Worm (Caenorhabditis elegans) whole organism, late embryonic: ENCODE measurements around the gene cyp-33C2.

Experiments
- C38D4.7 ChIP-seq: fragments of 200-800 bp; sonication (Bioruptor generic); optimal IDR thresholded peaks from 2 replicates; lab custom pipeline; 2018; ENCODE audit warnings: mild to moderate bottlenecking, missing genetic modification characterization, moderate library complexity, missing compliant biosample characterization
- F13H6.1 ChIP-seq: sonication (generic microtip); optimal IDR thresholded peaks from 2 replicates; lab custom pipeline; 2016; ENCODE audit warnings: missing genetic modification characterization, missing compliant biosample characterization
- Y22D7AL.16 ChIP-seq: sonication (generic microtip); optimal IDR thresholded peaks from 2 replicates; lab custom pipeline; 2016; ENCODE audit warnings: missing genetic modification characterization, missing compliant biosample characterization
- ama-1 ChIP-seq: fragments of 150-350 bp; optimal IDR thresholded peaks from 2 replicates; lab custom pipeline; 2014
- ceh-14 ChIP-seq: sonication (generic microtip); optimal IDR thresholded peaks from 2 replicates; lab custom pipeline; 2016; ENCODE audit warnings: missing genotype, missing genetic modification characterization, missing compliant biosample characterization
- ceh-2 ChIP-seq: sonication (generic microtip); optimal IDR thresholded peaks from 2 replicates; lab custom pipeline; 2016; ENCODE audit warnings: missing genotype, missing genetic modification characterization, missing compliant biosample characterization
- ceh-24 ChIP-seq: sonication (generic microtip); optimal IDR thresholded peaks from 2 replicates; lab custom pipeline; 2016; ENCODE audit warnings: mild to moderate bottlenecking, missing genetic modification characterization, missing compliant biosample characterization
- ceh-30 ChIP-seq: fragments of 150-350 bp; optimal IDR thresholded peaks from 2 replicates; lab custom pipeline; 2014; ENCODE audit warnings: missing biosample characterization, missing genetic modification characterization
- ceh-31 ChIP-seq: sonication (generic microtip); optimal IDR thresholded peaks from 2 replicates; lab custom pipeline; 2016; ENCODE audit warnings: missing genetic modification characterization, missing compliant biosample characterization
- ceh-48 ChIP-seq: sonication (generic microtip); optimal IDR thresholded peaks from 2 replicates; lab custom pipeline; 2016; ENCODE audit warnings: missing genetic modification characterization, inconsistent platforms, missing compliant biosample characterization
- ceh-6 ChIP-seq: fragments of 200-800 bp; sonication (Bioruptor generic); optimal IDR thresholded peaks from 2 replicates; lab custom pipeline; 2018; ENCODE audit warnings: mild to moderate bottlenecking, missing genetic modification characterization, missing compliant biosample characterization
- ceh-9 ChIP-seq: sonication (generic microtip); optimal IDR thresholded peaks from 2 replicates; lab custom pipeline; 2016; ENCODE audit warnings: mild to moderate bottlenecking, missing genetic modification characterization, inconsistent platforms, missing compliant biosample characterization
- che-1 ChIP-seq: sonication (generic microtip); optimal IDR thresholded peaks from 2 replicates; lab custom pipeline; 2016; ENCODE audit warnings: mild to moderate bottlenecking, missing genetic modification characterization, missing compliant biosample characterization
- dmd-4 ChIP-seq: sonication (generic microtip); optimal IDR thresholded peaks from 2 replicates; lab custom pipeline; 2016; ENCODE audit warnings: borderline replicate concordance, missing genetic modification characterization, missing compliant biosample characterization
- ets-4 ChIP-seq: sonication (generic microtip); optimal IDR thresholded peaks from 2 replicates; lab custom pipeline; 2016; ENCODE audit warnings: missing genetic modification characterization, missing compliant biosample characterization
- fax-1 ChIP-seq: sonication (generic microtip); optimal IDR thresholded peaks from 2 replicates; lab custom pipeline; 2016; ENCODE audit warnings: missing genotype, missing genetic modification characterization, missing compliant biosample characterization
- gmeb-2 ChIP-seq: sonication (generic microtip); optimal IDR thresholded peaks from 2 replicates; lab custom pipeline; 2016; ENCODE audit warnings: missing genetic modification characterization, inconsistent platforms, missing compliant biosample characterization
- hlh-13 ChIP-seq: fragments of 200-800 bp; sonication (Bioruptor generic); optimal IDR thresholded peaks from 2 replicates; lab custom pipeline; 2018; ENCODE audit warnings: mild to moderate bottlenecking, missing genetic modification characterization, missing compliant biosample characterization
- hlh-30 ChIP-seq: sonication (generic microtip); optimal IDR thresholded peaks from 2 replicates; lab custom pipeline; 2017; ENCODE audit warnings: antibody characterized with exemption, missing genetic modification characterization, missing compliant biosample characterization; ENCODE audit not compliant: insufficient read depth
- lim-6 ChIP-seq: sonication (generic microtip); optimal IDR thresholded peaks from 2 replicates; lab custom pipeline; 2016; ENCODE audit warnings: missing genetic modification characterization, missing compliant biosample characterization
- lin-11 ChIP-seq: fragments of 200-800 bp; sonication (Bioruptor generic); optimal IDR thresholded peaks from 2 replicates; lab custom pipeline; 2018; ENCODE audit warnings: mild to moderate bottlenecking, missing genetic modification characterization, missing compliant biosample characterization
- madf-2 ChIP-seq: sonication (generic microtip); optimal IDR thresholded peaks from 2 replicates; lab custom pipeline; 2017; ENCODE audit warnings: missing genetic modification characterization, missing compliant biosample characterization
- mec-3 ChIP-seq: sonication (generic microtip); optimal IDR thresholded peaks from 2 replicates; lab custom pipeline; 2016; ENCODE audit warnings: borderline replicate concordance, missing genetic modification characterization, missing compliant biosample characterization
- nfya-1 ChIP-seq: sonication (generic microtip); optimal IDR thresholded peaks from 2 replicates; lab custom pipeline; 2017; ENCODE audit warnings: missing genetic modification characterization, mild to moderate bottlenecking, missing compliant biosample characterization, antibody characterized with exemption, moderate library complexity
- nhr-232 ChIP-seq: sonication (generic microtip); optimal IDR thresholded peaks from 2 replicates; lab custom pipeline; 2016; ENCODE audit warnings: missing genetic modification characterization, missing compliant biosample characterization
- npax-4 ChIP-seq: sonication (generic microtip); optimal IDR thresholded peaks from 2 replicates; lab custom pipeline; 2016; ENCODE audit warnings: missing genetic modification characterization, missing compliant biosample characterization
- pat-9 ChIP-seq: fragments of 200-800 bp; sonication (Bioruptor generic); optimal IDR thresholded peaks from 2 replicates; lab custom pipeline; 2018; ENCODE audit warnings: mild to moderate bottlenecking, missing genetic modification characterization, moderate library complexity, missing compliant biosample characterization
- pha-2 ChIP-seq: sonication (generic microtip); optimal IDR thresholded peaks from 2 replicates; lab custom pipeline; 2017; ENCODE audit warnings: mild to moderate bottlenecking, missing genetic modification characterization, missing compliant biosample characterization
- pha-4 ChIP-seq: fragments of 150-350 bp; optimal IDR thresholded peaks from 2 replicates; lab custom pipeline; 2018; ENCODE audit warnings: missing biosample characterization, missing genetic modification reagents, missing genetic modification characterization
- pqm-1 ChIP-seq: sonication (generic microtip); optimal IDR thresholded peaks from 2 replicates; lab custom pipeline; 2016; ENCODE audit warnings: missing genetic modification characterization, missing compliant biosample characterization
- ttx-3 ChIP-seq: sonication (generic microtip); optimal IDR thresholded peaks from 2 replicates; lab custom pipeline; 2016; ENCODE audit warnings: missing genetic modification reagents, missing genetic modification characterization, missing compliant biosample characterization
- unc-42 ChIP-seq: sonication (generic microtip); optimal IDR thresholded peaks from 2 replicates; lab custom pipeline; 2016; ENCODE audit warnings: missing genotype, missing genetic modification characterization, missing compliant biosample characterization
- unc-55 ChIP-seq: sonication (generic microtip); optimal IDR thresholded peaks from 2 replicates; lab custom pipeline; 2017; ENCODE audit warnings: missing biosample characterization, missing genetic modification reagents, missing genetic modification characterization
- zip-5 ChIP-seq: sonication (generic microtip); optimal IDR thresholded peaks from 2 replicates; lab custom pipeline; 2016; ENCODE audit warnings: missing genetic modification characterization, missing compliant biosample characterization
- ztf-16 ChIP-seq: sonication (generic microtip); optimal IDR thresholded peaks from 2 replicates; lab custom pipeline; 2017; ENCODE audit warnings: missing genetic modification characterization, missing compliant biosample characterization

Gene cyp-33C2

ce11 chrV:2207527-2207926 lies 24.2 kb downstream of the cyp-33C2 start:
- TF ChIP-seq nfya-1 (tag; lab: Kevin White, UChicago) (peak; percentile 92), C38D4.7 (GFP tag; lab: Kevin White, UChicago) (no peak)

- TF ChIP-seq ceh-24 (tag; lab: Kevin White, UChicago) (no peak), hlh-30 (tag; lab: Kevin White, UChicago) (peak; percentile 37)
Measured at ce11 chrV:2211936-2212335, 28.6 kb downstream of the cyp-33C2 start, which contains the start of gene nhr-133. Gene nhr-133 (minus strand): TSS chrV:2212118.

- no peak for TF ChIP-seq ceh-48 (tag; lab: Kevin White, UChicago)
- TF ChIP-seq Y22D7AL.16 (tag; lab: Kevin White, UChicago) = no peak
- TF ChIP-seq unc-42 (tag; lab: Kevin White, UChicago) = no peak
- TF ChIP-seq npax-4 (tag; lab: Kevin White, UChicago) = no peak
- TF ChIP-seq pha-2 (tag; lab: Kevin White, UChicago) = no peak
- TF ChIP-seq ama-1 = no peak
- no peak for TF ChIP-seq che-1 (tag; lab: Kevin White, UChicago)
- no peak for TF ChIP-seq ets-4 (tag; lab: Kevin White, UChicago)
- no peak for TF ChIP-seq lin-11 (tag; lab: Kevin White, UChicago)
- no peak for TF ChIP-seq ceh-9 (tag; lab: Kevin White, UChicago)
- no peak for TF ChIP-seq nhr-232
- no peak for TF ChIP-seq zip-5
- TF ChIP-seq ceh-31 (tag; lab: Kevin White, UChicago) = no peak
- TF ChIP-seq F13H6.1 (tag; lab: Kevin White, UChicago) = no peak
- no peak for TF ChIP-seq pha-4 (tag; lab: Kevin White, UChicago)
Measured at ce11 chrV:2214428-2215038, 31.2 kb downstream of the cyp-33C2 start, which contains the start of gene nhr-184. Gene nhr-184 (minus strand): TSS chrV:2214478.

- TF ChIP-seq F13H6.1 (tag; lab: Kevin White, UChicago) (no peak), ceh-30 (tag; lab: Kevin White, UChicago) (no peak), ttx-3 (tag; lab: Kevin White, UChicago) (no peak), gmeb-2 (no peak), dmd-4 (tag; lab: Kevin White, UChicago) (no peak), pqm-1 (tag; lab: Kevin White, UChicago) (no peak), ceh-2 (tag; lab: Kevin White, UChicago) (no peak), ztf-16 (tag; lab: Kevin White, UChicago) (no peak)
Measured at ce11 chrV:2215352-2215751, 32.1 kb downstream of the cyp-33C2 start, which contains the start of gene nstp-8. Gene nstp-8 (plus strand): TSS chrV:2215652.

ce11 chrV:2216927-2217326 lies 33.6 kb downstream of the cyp-33C2 start:
- TF ChIP-seq pat-9 (tag; lab: Kevin White, UChicago) (no peak), unc-55 (no peak), madf-2 (no peak), ama-1 (no peak), C38D4.7 (GFP tag; lab: Kevin White, UChicago) (no peak), nhr-232 (no peak), fax-1 (tag; lab: Kevin White, UChicago) (no peak), mec-3 (tag; lab: Kevin White, UChicago) (no peak), ceh-6 (GFP tag; lab: Kevin White, UChicago) (no peak), hlh-13 (no peak), pqm-1 (tag; lab: Kevin White, UChicago) (no peak), lim-6 (no peak), ceh-14 (tag; lab: Kevin White, UChicago) (no peak), nfya-1 (tag; lab: Kevin White, UChicago) (no peak)
